Worm (Caenorhabditis elegans): ENCODE measurements around the gene gly-7.

gly-7 gene

DNA sequence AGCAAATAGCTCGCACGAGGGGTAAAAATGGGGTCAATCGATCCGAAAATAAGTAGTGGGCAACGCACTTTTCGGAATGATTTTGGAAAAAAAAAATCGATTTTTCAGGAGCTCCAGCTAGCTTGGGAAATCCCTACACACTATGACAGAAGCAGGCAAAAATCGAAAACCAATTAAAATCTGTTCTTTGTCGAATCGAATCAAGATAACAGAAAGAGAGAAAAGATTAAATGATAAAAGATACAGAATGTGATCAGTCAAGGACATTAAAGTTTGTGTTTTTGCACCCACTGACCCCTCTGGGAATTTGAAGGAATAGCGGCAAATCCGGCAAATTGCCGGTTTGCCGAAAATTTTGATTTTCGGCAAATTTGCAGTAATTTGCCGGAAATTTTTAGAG lies 53.7 kb downstream of the gly-7 start:
- no peak for TF ChIP-seq skn-1 (tag; optimal IDR thresholded peaks at IDR 0.05)
- no peak for TF ChIP-seq R02D3.7 (tag; optimal IDR thresholded peaks at IDR 0.05)
- no peak for TF ChIP-seq nfya-1 (tag; optimal IDR thresholded peaks at IDR 0.05; ENCODE audit: insufficient read depth)
- no peak for TF ChIP-seq pqm-1 (tag; optimal IDR thresholded peaks at IDR 0.05)
- no peak for TF ChIP-seq nhr-77 (tag; optimal IDR thresholded peaks at IDR 0.05)
- no peak for TF ChIP-seq egl-27 (tag; optimal IDR thresholded peaks at IDR 0.05)
- no peak for TF ChIP-seq ZK546.5 (tag; optimal IDR thresholded peaks at IDR 0.05)
- no peak for TF ChIP-seq nhr-76 (tag; optimal IDR thresholded peaks at IDR 0.05)
- TF ChIP-seq mdl-1 (tag; optimal IDR thresholded peaks at IDR 0.05): no peak
- TF ChIP-seq ceh-16 (tag; optimal IDR thresholded peaks at IDR 0.05): no peak
- no peak for TF ChIP-seq aly-2 (tag; optimal IDR thresholded peaks at IDR 0.05)

Data from whole organism, L3 larva.